Fruit fly (Drosophila melanogaster) whole organism, embryonic: ENCODE data around the gene cv-c.
A peak's percentile ranks its signal among the peaks of the same experiment; 100 is the strongest.

Source experiments
- Atf3 ChIP-seq: fragments of 200-800 bp; sonication (Bioruptor generic); optimal IDR thresholded peaks from 3 replicates; lab custom pipeline; 2016; ENCODE audit warnings: missing biosample characterization, missing genetic modification characterization
- CG10267 ChIP-seq: fragments of 200-800 bp; sonication (Bioruptor generic); optimal IDR thresholded peaks from 2 replicates; lab custom pipeline; 2018; ENCODE audit warnings: missing biosample characterization, mild to moderate bottlenecking, missing genetic modification characterization, moderate library complexity
- CG11560 ChIP-seq: fragments of 200-800 bp; sonication (Bioruptor generic); IDR thresholded peaks from 3 replicates; pipeline ENCODE4 v1.3.6; 2022; ENCODE audit warnings: missing biosample characterization, missing genetic modification characterization
- CG12071 ChIP-seq: fragments of 200-800 bp; sonication (Bioruptor generic); optimal IDR thresholded peaks from 3 replicates; lab custom pipeline; 2018; ENCODE audit warnings: missing biosample characterization, mild to moderate bottlenecking, missing genetic modification characterization
- CG12236 ChIP-seq: fragments of 200-800 bp; sonication (Bioruptor generic); optimal IDR thresholded peaks from 2 replicates; lab custom pipeline; 2016; ENCODE audit warnings: missing biosample characterization, missing genetic modification characterization
- CG12299 ChIP-seq: fragments of 200-800 bp; sonication (Bioruptor generic); optimal IDR thresholded peaks from 2 replicates; lab custom pipeline; 2018; ENCODE audit warnings: missing biosample characterization, mild to moderate bottlenecking, missing genetic modification characterization
- CG13424 ChIP-seq: fragments of 200-800 bp; sonication (Bioruptor generic); optimal IDR thresholded peaks from 2 replicates; lab custom pipeline; 2019; ENCODE audit warnings: missing biosample characterization, mild to moderate bottlenecking, missing genetic modification characterization, moderate library complexity
- CG13624 ChIP-seq: fragments of 200-800 bp; sonication (Bioruptor generic); optimal IDR thresholded peaks from 2 replicates; lab custom pipeline; 2016; ENCODE audit warnings: missing biosample characterization, missing genetic modification characterization
- CG17328 ChIP-seq: fragments of 200-800 bp; sonication (Bioruptor generic); IDR thresholded peaks from 2 replicates; pipeline ENCODE4 v1.3.6; 2022; ENCODE audit warnings: missing biosample characterization, missing genetic modification characterization
- CG1832 ChIP-seq: fragments of 200-800 bp; sonication (Bioruptor generic); optimal IDR thresholded peaks from 2 replicates; lab custom pipeline; 2017; ENCODE audit warnings: missing biosample characterization, mild to moderate bottlenecking, missing genetic modification characterization, inconsistent platforms
- CG2875 ChIP-seq: fragments of 200-800 bp; sonication (Bioruptor generic); optimal IDR thresholded peaks from 2 replicates; lab custom pipeline; 2017; ENCODE audit warnings: missing biosample characterization, mild to moderate bottlenecking, missing genetic modification characterization, missing genetic modification reagents
- CG34422 ChIP-seq: fragments of 200-800 bp; sonication (Bioruptor generic); IDR thresholded peaks from 3 replicates; pipeline ENCODE4 v1.3.6; 2022; ENCODE audit warnings: missing biosample characterization, missing genetic modification characterization
- CG3995 ChIP-seq: fragments of 200-800 bp; sonication (Bioruptor generic); optimal IDR thresholded peaks from 3 replicates; lab custom pipeline; 2016; ENCODE audit warnings: missing biosample characterization, missing genetic modification characterization
- CG4282 ChIP-seq: fragments of 200-800 bp; sonication (Bioruptor generic); optimal IDR thresholded peaks from 2 replicates; lab custom pipeline; 2016; ENCODE audit warnings: missing biosample characterization, missing genetic modification characterization
- CG4854 ChIP-seq: fragments of 200-800 bp; sonication (Bioruptor generic); optimal IDR thresholded peaks from 2 replicates; lab custom pipeline; 2016; ENCODE audit warnings: missing biosample characterization, missing genetic modification characterization, inconsistent platforms
- CG6813 ChIP-seq: fragments of 200-800 bp; sonication (Bioruptor generic); optimal IDR thresholded peaks from 2 replicates; lab custom pipeline; 2017; ENCODE audit warnings: missing biosample characterization, missing genetic modification characterization, mild to moderate bottlenecking, moderate library complexity, missing genetic modification reagents
- CG6854 ChIP-seq: fragments of 200-800 bp; sonication (Bioruptor generic); optimal IDR thresholded peaks from 3 replicates; lab custom pipeline; 2017; ENCODE audit warnings: missing biosample characterization, mild to moderate bottlenecking, missing genetic modification characterization
- CG7357 ChIP-seq: fragments of 200-800 bp; sonication (Bioruptor generic); IDR thresholded peaks from 3 replicates; pipeline ENCODE4 v1.3.6; 2022; ENCODE audit warnings: missing biosample characterization, missing genetic modification characterization
- CG7372 ChIP-seq: fragments of 200-800 bp; sonication (Bioruptor generic); IDR thresholded peaks from 2 replicates; pipeline ENCODE4 v1.3.6; 2022; ENCODE audit warnings: missing biosample characterization, missing genetic modification characterization
- CG8359 ChIP-seq: fragments of 200-800 bp; sonication (Bioruptor generic); optimal IDR thresholded peaks from 2 replicates; lab custom pipeline; 2017; ENCODE audit warnings: missing biosample characterization, mild to moderate bottlenecking, missing genetic modification characterization, borderline replicate concordance
- CG8924 ChIP-seq: fragments of 200-800 bp; optimal IDR thresholded peaks from 3 replicates; lab custom pipeline; 2019; ENCODE audit warnings: missing biosample characterization, mild to moderate bottlenecking, missing genetic modification characterization, moderate library complexity
- CG8944 ChIP-seq: fragments of 200-800 bp; sonication (Bioruptor generic); optimal IDR thresholded peaks from 3 replicates; lab custom pipeline; 2016; ENCODE audit warnings: missing biosample characterization, missing genetic modification characterization
- CG9609 ChIP-seq: fragments of 200-800 bp; sonication (Bioruptor generic); optimal IDR thresholded peaks from 3 replicates; lab custom pipeline; 2016; ENCODE audit warnings: missing biosample characterization, missing genetic modification characterization
- CG9932 ChIP-seq: fragments of 200-800 bp; sonication (Bioruptor generic); IDR thresholded peaks from 2 replicates; pipeline ENCODE4 v1.3.6; 2022; ENCODE audit warnings: missing biosample characterization, missing genetic modification characterization
- Hr51 ChIP-seq, 2 experiments: fragments of 200-800 bp; sonication (Bioruptor generic); optimal IDR thresholded peaks; 2 replicates in 1 of 2; 3 replicates in 1 of 2; lab custom pipeline; 2016 to 2018; ENCODE audit warnings: missing biosample characterization in 2 of 2, missing genetic modification characterization in 2 of 2, mild to moderate bottlenecking in 1 of 2, moderate library complexity in 1 of 2
- Ssrp ChIP-seq: fragments of 200-800 bp; sonication (Bioruptor generic); optimal IDR thresholded peaks from 2 replicates; lab custom pipeline; 2018; ENCODE audit warnings: missing biosample characterization, mild to moderate bottlenecking, missing genetic modification characterization, moderate library complexity
- Usf ChIP-seq: fragments of 200-800 bp; sonication (Bioruptor generic); optimal IDR thresholded peaks from 2 replicates; lab custom pipeline; 2017; ENCODE audit warnings: missing genotype, missing biosample characterization, missing genetic modification characterization
- ac ChIP-seq: fragments of 200-800 bp; sonication (Bioruptor generic); optimal IDR thresholded peaks from 3 replicates; lab custom pipeline; 2017; ENCODE audit warnings: missing biosample characterization, mild to moderate bottlenecking, missing genetic modification characterization
- bsh ChIP-seq, 2 experiments: fragments of 200-800 bp; sonication (Bioruptor generic); optimal IDR thresholded peaks; 2 replicates each; lab custom pipeline; 2017 to 2018; ENCODE audit warnings: mild to moderate bottlenecking in 2 of 2, missing biosample characterization in 2 of 2, missing genetic modification characterization in 2 of 2, moderate library complexity in 1 of 2
- chinmo ChIP-seq: fragments of 200-800 bp; sonication (Bioruptor generic); IDR thresholded peaks from 4 replicates; pipeline ENCODE4 v1.3.6; 2022; ENCODE audit warnings: missing biosample characterization, missing genetic modification characterization; ENCODE audit not compliant: partially characterized antibody
- ci ChIP-seq: fragments of 200-800 bp; sonication (Bioruptor generic); IDR thresholded peaks from 3 replicates; pipeline ENCODE4 v1.3.6; 2022; ENCODE audit warnings: missing biosample characterization, missing genetic modification characterization
- gsb ChIP-seq: fragments of 200-800 bp; sonication (Bioruptor generic); IDR thresholded peaks from 2 replicates; pipeline ENCODE4 v1.3.6; 2022; ENCODE audit warnings: missing biosample characterization, missing genetic modification characterization
- jing ChIP-seq: fragments of 200-800 bp; sonication (Bioruptor generic); optimal IDR thresholded peaks from 2 replicates; lab custom pipeline; 2018; ENCODE audit warnings: missing biosample characterization, mild to moderate bottlenecking, missing genetic modification characterization
- kah ChIP-seq: fragments of 200-800 bp; sonication (Bioruptor generic); optimal IDR thresholded peaks from 2 replicates; lab custom pipeline; 2018; ENCODE audit warnings: missing biosample characterization, mild to moderate bottlenecking, missing genetic modification characterization
- lola ChIP-seq, 3 experiments: fragments of >200 bp in 2 of 3; fragments of 200-800 bp in 1 of 3; sonication (Bioruptor generic) in 1 of 3; optimal IDR thresholded peaks; 2 replicates each; lab custom pipeline; 2017 to 2019; ENCODE audit warnings: missing biosample characterization in 3 of 3, missing genetic modification characterization in 3 of 3, mild to moderate bottlenecking in 1 of 3, moderate library complexity in 1 of 3
- maf-S ChIP-seq: fragments of 200-800 bp; sonication (Bioruptor generic); optimal IDR thresholded peaks from 2 replicates; lab custom pipeline; 2016; ENCODE audit warnings: missing biosample characterization, missing genetic modification characterization
- phol ChIP-seq: fragments of 200-800 bp; sonication (Bioruptor generic); optimal IDR thresholded peaks from 3 replicates; lab custom pipeline; 2018; ENCODE audit warnings: missing biosample characterization, mild to moderate bottlenecking, missing genetic modification characterization, moderate library complexity
- pnt ChIP-seq: fragments of 200-800 bp; sonication (Bioruptor generic); optimal IDR thresholded peaks from 3 replicates; lab custom pipeline; 2016; ENCODE audit warnings: missing biosample characterization, missing genetic modification characterization
- repo ChIP-seq: fragments of 200-800 bp; sonication (Bioruptor generic); optimal IDR thresholded peaks from 2 replicates; lab custom pipeline; 2016; ENCODE audit warnings: missing biosample characterization, missing genetic modification characterization
- ro ChIP-seq: fragments of 200-800 bp; sonication (Bioruptor generic); IDR thresholded peaks from 2 replicates; pipeline ENCODE4 v1.3.6; 2022; ENCODE audit warnings: missing biosample characterization, missing genetic modification characterization
- slou ChIP-seq: fragments of 200-800 bp; sonication (Bioruptor generic); optimal IDR thresholded peaks from 3 replicates; lab custom pipeline; 2016; ENCODE audit warnings: missing biosample characterization, missing genetic modification characterization
- so ChIP-seq: fragments of 200-800 bp; sonication (Bioruptor generic); IDR thresholded peaks from 3 replicates; pipeline ENCODE4 v1.3.6; 2022; ENCODE audit warnings: missing biosample characterization, missing genetic modification characterization
- sr ChIP-seq: fragments of 200-800 bp; sonication (Bioruptor generic); IDR thresholded peaks from 3 replicates; pipeline ENCODE4 v1.3.6; 2022; ENCODE audit warnings: missing biosample characterization, missing genetic modification characterization
- stc ChIP-seq: fragments of 200-800 bp; sonication (Bioruptor generic); IDR thresholded peaks from 2 replicates; pipeline ENCODE4 v1.3.6; 2022; ENCODE audit warnings: missing biosample characterization, missing genetic modification characterization

Gene cv-c

DNA sequence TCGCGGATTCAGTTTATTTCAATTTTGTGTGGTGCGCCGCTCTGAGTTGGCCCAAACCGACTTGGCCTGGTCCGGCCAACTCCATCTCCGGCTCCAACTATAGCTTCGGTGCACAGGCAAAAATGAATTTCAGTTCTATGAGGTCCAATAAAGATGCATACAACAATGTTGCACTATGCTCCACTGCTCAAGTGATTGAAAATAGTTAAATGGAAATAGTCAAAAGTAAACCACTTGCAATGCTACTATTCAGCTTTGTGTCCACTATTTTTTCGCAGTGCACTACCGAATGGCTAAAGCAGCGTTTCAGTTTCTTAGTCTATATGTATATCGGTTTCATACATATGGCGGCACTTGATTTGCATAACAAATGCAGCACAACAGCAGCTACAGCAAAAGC is 5.2 kb downstream of the cv-c start (continued):
- TF ChIP-seq CG34422 (GFP tag; lab: Robert Waterston, UW), result peak; percentile 85
- TF ChIP-seq ro, result 0 out of 2 replicates have a peak, but pooled peaks have one; percentile 27
- TF ChIP-seq CG7372 (GFP tag; lab: Robert Waterston, UW), result peak; percentile 71
- TF ChIP-seq CG13424 (tag; lab: Kevin White, UChicago), result peak; percentile 64
- peak; percentile 28 for TF ChIP-seq kah (GFP tag; lab: Kevin White, UChicago)
- peak; percentile 54 for TF ChIP-seq jing (GFP tag; lab: Kevin White, UChicago)
- TF ChIP-seq CG9609 (GFP tag; lab: Kevin White, UChicago), result peak; percentile 45
- peak; percentile 41 for TF ChIP-seq maf-S (GFP tag; lab: Kevin White, UChicago)
- peak; percentile 14 for TF ChIP-seq Usf (GFP tag; lab: Kevin White, UChicago)
- TF ChIP-seq repo (GFP tag; lab: Kevin White, UChicago), result peak; percentile 56
- TF ChIP-seq Atf3 (GFP tag; lab: Kevin White, UChicago), result peak; percentile 2
- peak; percentile 78 for TF ChIP-seq so (GFP tag; lab: Robert Waterston, UW)
- TF ChIP-seq bsh (GFP tag; optimal IDR thresholded peaks at IDR 0.05; lab: Kevin White, UChicago), result peak; percentile 39 to 46
- peak; percentile 66 for TF ChIP-seq CG17328 (GFP tag; lab: Robert Waterston, UW)
- peak; percentile 59 for TF ChIP-seq CG4854 (GFP tag; lab: Kevin White, UChicago)
- TF ChIP-seq CG4282 (GFP tag; lab: Kevin White, UChicago), result peak; percentile 42
- TF ChIP-seq phol (tag; lab: Kevin White, UChicago), result peak; percentile 63
- TF ChIP-seq CG8359 (GFP tag; lab: Kevin White, UChicago), result no peak
- TF ChIP-seq CG11560 (tag; lab: Robert Waterston, UW), result peak; percentile 57; the same call in 1 of the 3 replicates
- peak; percentile 66 for TF ChIP-seq CG8924 (tag; lab: Kevin White, UChicago)
- TF ChIP-seq CG2875 (GFP tag; lab: Kevin White, UChicago), result peak; percentile 42
- TF ChIP-seq CG8944, result peak; percentile 55
- TF ChIP-seq chinmo, result no peak
- peak; percentile 71 for TF ChIP-seq gsb
- TF ChIP-seq CG9932, result 0 out of 2 replicates have a peak, but pooled peaks have one; percentile 24
- no peak for TF ChIP-seq CG6854 (GFP tag; lab: Kevin White, UChicago)
- peak; percentile 42 for TF ChIP-seq CG6813 (GFP tag; lab: Kevin White, UChicago)
- peak; percentile 58 for TF ChIP-seq CG13624 (GFP tag; lab: Kevin White, UChicago)
- no peak for TF ChIP-seq ac
- TF ChIP-seq CG1832, result no peak
- TF ChIP-seq CG7357 (GFP tag; lab: Robert Waterston, UW), result peak; percentile 52; the same call in 1 of the 3 replicates
- TF ChIP-seq sr, result peak; percentile 58; the same call in 1 of the 3 replicates
- TF ChIP-seq lola (GFP tag; optimal IDR thresholded peaks at IDR 0.05; lab: Kevin White, UChicago), result no peak
- TF ChIP-seq CG3995 (GFP tag; lab: Kevin White, UChicago), result peak; percentile 19
- peak; percentile 55 for TF ChIP-seq Ssrp (tag; lab: Kevin White, UChicago)
- TF ChIP-seq pnt (GFP tag; lab: Kevin White, UChicago), result peak; percentile 75
- TF ChIP-seq Hr51 (GFP tag; optimal IDR thresholded peaks at IDR 0.05; lab: Kevin White, UChicago), result peak in 1 of 2 experiments; percentile 77
- TF ChIP-seq CG12236 (GFP tag; lab: Kevin White, UChicago), result no peak
- peak; percentile 86 for TF ChIP-seq CG12071 (GFP tag; lab: Kevin White, UChicago)
- peak; percentile 78 for TF ChIP-seq stc (GFP tag; lab: Robert Waterston, UW)
- peak; percentile 17 for TF ChIP-seq CG10267 (tag; lab: Kevin White, UChicago)
- TF ChIP-seq slou (GFP tag; lab: Kevin White, UChicago), result no peak
- no peak for TF ChIP-seq CG12299 (tag; lab: Kevin White, UChicago)
- TF ChIP-seq ci (GFP tag; lab: Robert Waterston, UW), result peak; percentile 79
